Fruit fly (Drosophila melanogaster) whole organism, embryonic: ENCODE data around the gene yrt.

ENCODE experiments used
- BEAF-32 ChIP-seq: fragments of 200-800 bp; sonication (Bioruptor generic); optimal IDR thresholded peaks from 3 replicates; lab custom pipeline; 2017; ENCODE audit warnings: missing biosample characterization, missing genetic modification characterization, mild to moderate bottlenecking, moderate library complexity, missing genetic modification reagents
- CG10321 ChIP-seq: fragments of 200-800 bp; sonication (Bioruptor generic); IDR thresholded peaks from 2 replicates; pipeline ENCODE4 v1.3.6; 2022; ENCODE audit warnings: missing biosample characterization, missing genetic modification characterization
- CG10431 ChIP-seq: fragments of 200-800 bp; sonication (Bioruptor generic); optimal IDR thresholded peaks from 3 replicates; lab custom pipeline; 2018; ENCODE audit warnings: missing biosample characterization, mild to moderate bottlenecking, missing genetic modification characterization
- CG11456 ChIP-seq: fragments of 200-800 bp; sonication (Bioruptor generic); IDR thresholded peaks from 3 replicates; pipeline ENCODE4 v1.3.6; 2022; ENCODE audit warnings: missing biosample characterization, missing genetic modification characterization
- CG12391 ChIP-seq: fragments of 200-800 bp; sonication (Bioruptor generic); optimal IDR thresholded peaks from 3 replicates; lab custom pipeline; 2018; ENCODE audit warnings: missing biosample characterization, mild to moderate bottlenecking, missing genetic modification characterization, moderate library complexity
- CG13894 ChIP-seq: fragments of 200-800 bp; sonication (Bioruptor generic); optimal IDR thresholded peaks from 3 replicates; lab custom pipeline; 2018; ENCODE audit warnings: missing biosample characterization, mild to moderate bottlenecking, missing genetic modification characterization, moderate library complexity
- CG17385 ChIP-seq: fragments of 200-800 bp; sonication (Bioruptor generic); optimal IDR thresholded peaks from 3 replicates; lab custom pipeline; 2018; ENCODE audit warnings: missing biosample characterization, mild to moderate bottlenecking, missing genetic modification characterization
- CG1792 ChIP-seq: fragments of 200-800 bp; sonication (Bioruptor generic); optimal IDR thresholded peaks from 2 replicates; lab custom pipeline; 2016; ENCODE audit warnings: missing biosample characterization, missing genetic modification characterization
- CG31388 ChIP-seq: fragments of 200-800 bp; sonication (Bioruptor generic); optimal IDR thresholded peaks from 2 replicates; lab custom pipeline; 2016; ENCODE audit warnings: missing biosample characterization, missing genetic modification characterization
- CG4730 ChIP-seq: fragments of 200-800 bp; sonication (Bioruptor generic); IDR thresholded peaks from 2 replicates; pipeline ENCODE4 v1.3.6; 2022; ENCODE audit warnings: missing biosample characterization, missing genetic modification characterization
- CG5245 ChIP-seq: fragments of 200-800 bp; sonication (Bioruptor generic); optimal IDR thresholded peaks from 3 replicates; lab custom pipeline; 2016; ENCODE audit warnings: missing biosample characterization, missing genetic modification characterization
- CG6683 ChIP-seq: fragments of 200-800 bp; sonication (Bioruptor generic); optimal IDR thresholded peaks from 2 replicates; lab custom pipeline; 2017; ENCODE audit warnings: missing biosample characterization, mild to moderate bottlenecking, missing genetic modification characterization, missing genetic modification reagents
- CG7556 ChIP-seq: fragments of 200-800 bp; sonication (Bioruptor generic); optimal IDR thresholded peaks from 2 replicates; lab custom pipeline; 2017; ENCODE audit warnings: missing biosample characterization, mild to moderate bottlenecking, missing genetic modification characterization
- CG7786 ChIP-seq: fragments of 200-800 bp; sonication (Bioruptor generic); optimal IDR thresholded peaks from 2 replicates; lab custom pipeline; 2016; ENCODE audit warnings: missing biosample characterization, missing genetic modification characterization
- CG8089 ChIP-seq: fragments of 200-800 bp; sonication (Bioruptor generic); optimal IDR thresholded peaks from 3 replicates; lab custom pipeline; 2016; ENCODE audit warnings: missing biosample characterization, missing genetic modification characterization
- CG8765 ChIP-seq: fragments of 200-800 bp; sonication (Bioruptor generic); IDR thresholded peaks from 2 replicates; pipeline ENCODE4 v1.3.6; 2022; ENCODE audit warnings: missing biosample characterization, missing genetic modification characterization
- CTCF ChIP-seq: fragments of 200-800 bp; sonication (Bioruptor generic); optimal IDR thresholded peaks from 2 replicates; lab custom pipeline; 2017; ENCODE audit warnings: missing biosample characterization, mild to moderate bottlenecking, missing genetic modification characterization, moderate library complexity
- Chrac-16 ChIP-seq: fragments of 200-800 bp; sonication (Bioruptor generic); optimal IDR thresholded peaks from 3 replicates; lab custom pipeline; 2016; ENCODE audit warnings: missing biosample characterization, missing genetic modification characterization
- Deaf1 ChIP-seq: fragments of 200-800 bp; optimal IDR thresholded peaks from 3 replicates; lab custom pipeline; 2019; ENCODE audit warnings: missing biosample characterization, mild to moderate bottlenecking, missing genetic modification characterization, moderate library complexity
- Dip2 ChIP-seq: fragments of 200-800 bp; sonication (Bioruptor generic); IDR thresholded peaks from 2 replicates; pipeline ENCODE4 v1.3.6; 2022; ENCODE audit warnings: missing biosample characterization, missing genetic modification characterization
- Dip3 ChIP-seq: fragments of 200-800 bp; sonication (Bioruptor generic); optimal IDR thresholded peaks from 3 replicates; lab custom pipeline; 2016; ENCODE audit warnings: missing biosample characterization, missing genetic modification characterization
- GATAe ChIP-seq: fragments of 200-800 bp; sonication (Bioruptor generic); conservative IDR thresholded peaks from 2 replicates; pipeline ENCODE4 v1.3.6; 2022; ENCODE audit warnings: missing biosample characterization, missing genetic modification characterization
- HLHmδ ChIP-seq: fragments of 200-800 bp; sonication (Bioruptor generic); optimal IDR thresholded peaks from 2 replicates; lab custom pipeline; 2018; ENCODE audit warnings: missing biosample characterization, mild to moderate bottlenecking, missing genetic modification characterization, moderate library complexity
- Lim3 ChIP-seq: fragments of 200-800 bp; sonication (Bioruptor generic); IDR thresholded peaks from 2 replicates; pipeline ENCODE4 v1.3.6; 2022; ENCODE audit warnings: missing biosample characterization, missing genetic modification characterization
- Lpt ChIP-seq: fragments of >200 bp; optimal IDR thresholded peaks from 2 replicates; lab custom pipeline; 2018; ENCODE audit warnings: missing biosample characterization, missing genetic modification characterization
- NC2β ChIP-seq: fragments of 200-800 bp; sonication (Bioruptor generic); optimal IDR thresholded peaks from 2 replicates; lab custom pipeline; 2016; ENCODE audit warnings: missing biosample characterization, missing genetic modification characterization
- NFAT ChIP-seq: fragments of 200-800 bp; sonication (Bioruptor generic); IDR thresholded peaks from 2 replicates; pipeline ENCODE4 v1.3.6; 2022; ENCODE audit warnings: missing biosample characterization, missing genetic modification characterization
- Pdp1 ChIP-seq, 2 experiments: fragments of 200-800 bp; sonication (Bioruptor generic); optimal IDR thresholded peaks; 3 replicates each; lab custom pipeline; 2016; ENCODE audit warnings: missing biosample characterization in 2 of 2, missing genetic modification characterization in 2 of 2, mild to moderate bottlenecking in 1 of 2, moderate library complexity in 1 of 2
- Ravus ChIP-seq: fragments of 200-800 bp; sonication (Bioruptor generic); IDR thresholded peaks from 2 replicates; pipeline ENCODE4 v1.3.6; 2022; ENCODE audit warnings: missing biosample characterization, missing genetic modification characterization
- amos ChIP-seq: fragments of 200-800 bp; sonication (Bioruptor generic); IDR thresholded peaks from 2 replicates; pipeline ENCODE4 v1.3.6; 2022; ENCODE audit warnings: missing biosample characterization, missing genetic modification characterization; ENCODE audit not compliant: partially characterized antibody
- bsh ChIP-seq, 2 experiments: fragments of 200-800 bp; sonication (Bioruptor generic); optimal IDR thresholded peaks; 2 replicates each; lab custom pipeline; 2017 to 2018; ENCODE audit warnings: mild to moderate bottlenecking in 2 of 2, missing biosample characterization in 2 of 2, missing genetic modification characterization in 2 of 2, moderate library complexity in 1 of 2
- caup ChIP-seq: fragments of 200-800 bp; sonication (Bioruptor generic); optimal IDR thresholded peaks from 3 replicates; lab custom pipeline; 2017; ENCODE audit warnings: missing biosample characterization, mild to moderate bottlenecking, missing genetic modification characterization, moderate library complexity; ENCODE audit not compliant: severe bottlenecking
- cg ChIP-seq: fragments of 200-800 bp; sonication (Bioruptor generic); optimal IDR thresholded peaks from 3 replicates; lab custom pipeline; 2019; ENCODE audit warnings: missing biosample characterization, mild to moderate bottlenecking, missing genetic modification characterization, moderate library complexity
- danr ChIP-seq: fragments of 200-800 bp; sonication (Bioruptor generic); IDR thresholded peaks from 2 replicates; pipeline ENCODE4 v1.3.6; 2022; ENCODE audit warnings: missing biosample characterization, missing genetic modification characterization
- ems ChIP-seq: fragments of 200-800 bp; sonication (Bioruptor generic); optimal IDR thresholded peaks from 3 replicates; lab custom pipeline; 2016; ENCODE audit warnings: missing biosample characterization, missing genetic modification characterization
- ewg ChIP-seq: fragments of 200-800 bp; sonication (Bioruptor generic); optimal IDR thresholded peaks from 3 replicates; lab custom pipeline; 2017; ENCODE audit warnings: mild to moderate bottlenecking, missing biosample characterization, missing genetic modification reagents, missing genetic modification characterization
- gcm ChIP-seq: fragments of 200-800 bp; sonication (Bioruptor generic); optimal IDR thresholded peaks from 2 replicates; lab custom pipeline; 2019; ENCODE audit warnings: missing biosample characterization, mild to moderate bottlenecking, missing genetic modification characterization, moderate library complexity
- gcm2 ChIP-seq: fragments of 200-800 bp; sonication (Bioruptor generic); optimal IDR thresholded peaks from 2 replicates; lab custom pipeline; 2016; ENCODE audit warnings: missing biosample characterization, missing genetic modification characterization
- lab ChIP-seq: fragments of 200-800 bp; sonication (Bioruptor generic); optimal IDR thresholded peaks from 3 replicates; lab custom pipeline; 2017; ENCODE audit warnings: missing biosample characterization, missing genetic modification characterization, mild to moderate bottlenecking, moderate library complexity, missing genetic modification reagents
- lbe ChIP-seq: fragments of 200-800 bp; sonication (Bioruptor generic); optimal IDR thresholded peaks from 2 replicates; lab custom pipeline; 2016; ENCODE audit warnings: missing biosample characterization, mild to moderate bottlenecking, missing genetic modification characterization
- lov ChIP-seq, 2 experiments: fragments of 200-800 bp in 1 of 2; fragments of >200 bp in 1 of 2; sonication (Bioruptor generic) in 1 of 2; IDR thresholded peaks in 1 of 2; optimal IDR thresholded peaks in 1 of 2; 2 replicates in 1 of 2; 3 replicates in 1 of 2; pipeline versions ENCODE4 v1.3.6 to Lab custom; 2017 to 2022; ENCODE audit warnings: missing biosample characterization in 1 of 2, missing genetic modification characterization in 1 of 2
- luna ChIP-seq: fragments of 200-800 bp; sonication (Bioruptor generic); optimal IDR thresholded peaks from 2 replicates; lab custom pipeline; 2016; ENCODE audit warnings: missing biosample characterization, missing genetic modification characterization
- prd ChIP-seq, 3 experiments: fragments of >200 bp in 2 of 3; fragments of 200-800 bp in 1 of 3; sonication (Bioruptor generic) in 1 of 3; optimal IDR thresholded peaks in 2 of 3; IDR thresholded peaks in 1 of 3; 2 replicates in 2 of 3; 3 replicates in 1 of 3; pipeline versions ENCODE4 v1.3.6 to Lab custom; 2017 to 2022; ENCODE audit warnings: missing biosample characterization in 1 of 3, missing genetic modification characterization in 1 of 3
- pros ChIP-seq: fragments of 200-800 bp; sonication (Bioruptor generic); optimal IDR thresholded peaks from 3 replicates; lab custom pipeline; 2019; ENCODE audit warnings: missing biosample characterization, mild to moderate bottlenecking, missing genetic modification characterization, moderate library complexity
- pum ChIP-seq: fragments of 200-800 bp; sonication (Bioruptor generic); optimal IDR thresholded peaks from 2 replicates; lab custom pipeline; 2016; ENCODE audit warnings: missing biosample characterization, missing genetic modification characterization
- seq ChIP-seq: fragments of 200-800 bp; sonication (Bioruptor generic); IDR thresholded peaks from 2 replicates; pipeline ENCODE4 v1.3.6; 2022; ENCODE audit warnings: missing biosample characterization, missing genetic modification characterization
- stwl ChIP-seq: fragments of 200-800 bp; sonication (Bioruptor generic); optimal IDR thresholded peaks from 3 replicates; lab custom pipeline; 2018; ENCODE audit warnings: missing biosample characterization, mild to moderate bottlenecking, missing genetic modification characterization, moderate library complexity
- tll ChIP-seq, 2 experiments: fragments of 200-800 bp in 1 of 2; fragments of >200 bp in 1 of 2; sonication (Bioruptor generic) in 1 of 2; optimal IDR thresholded peaks; 2 replicates each; lab custom pipeline; 2017 to 2019; ENCODE audit warnings: missing biosample characterization in 2 of 2, missing genetic modification characterization in 2 of 2, mild to moderate bottlenecking in 1 of 2, moderate library complexity in 1 of 2
- twi ChIP-seq: fragments of 200-800 bp; optimal IDR thresholded peaks from 2 replicates; lab custom pipeline; 2019; ENCODE audit warnings: missing biosample characterization, mild to moderate bottlenecking, missing genetic modification characterization, moderate library complexity
- z ChIP-seq: fragments of 200-800 bp; sonication (Bioruptor generic); IDR thresholded peaks from 3 replicates; pipeline ENCODE4 v1.3.6; 2022; ENCODE audit warnings: missing biosample characterization, missing genetic modification characterization

Gene yrt

dm6 chr3R:13382656-13383142 lies 52.1 kb downstream of the yrt start (continued):
- TF ChIP-seq Dip2 (GFP tag; lab: Robert Waterston, UW) (no peak), CG7556 (no peak), luna (GFP tag; lab: Kevin White, UChicago) (no peak), CG11456 (GFP tag; lab: Robert Waterston, UW) (no peak), CG8089 (GFP tag; lab: Kevin White, UChicago) (no peak), gcm (GFP tag; lab: Kevin White, UChicago) (no peak), danr (GFP tag; lab: Robert Waterston, UW) (no peak), ewg (GFP tag; lab: Kevin White, UChicago) (no peak), Dip3 (no peak), Lpt (no peak), CG12391 (tag; lab: Kevin White, UChicago) (no peak), CG1792 (no peak), tll (GFP tag; optimal IDR thresholded peaks at IDR 0.05; lab: Kevin White, UChicago) (no peak), NFAT (peak; percentile 34; the same call in 1 of the 2 replicates), Deaf1 (no peak), Chrac-16 (GFP tag; lab: Kevin White, UChicago) (no peak), GATAe (GFP tag; lab: Robert Waterston, UW) (no peak), seq (GFP tag; lab: Robert Waterston, UW) (no peak), Ravus (no peak), HLHmδ (no peak), CG6683 (GFP tag; lab: Kevin White, UChicago) (no peak), z (GFP tag; lab: Robert Waterston, UW) (no peak), lov (optimal IDR thresholded peaks at IDR 0.05; lab: Kevin White, UChicago) (no peak), lov (GFP tag; IDR thresholded peaks at IDR 0.05; lab: Robert Waterston, UW) (no peak), CG8765 (GFP tag; lab: Robert Waterston, UW) (no peak), pros (GFP tag; lab: Kevin White, UChicago) (no peak), CTCF (GFP tag; lab: Kevin White, UChicago) (no peak), CG10321 (GFP tag; lab: Robert Waterston, UW) (peak; percentile 28; the same call in 1 of the 2 replicates), CG7786 (GFP tag; lab: Kevin White, UChicago) (peak; percentile 7), caup (no peak), CG10431 (no peak), cg (peak; percentile 95), CG5245 (GFP tag; lab: Kevin White, UChicago) (no peak), stwl (tag; lab: Kevin White, UChicago) (peak; percentile 7), CG13894 (tag; lab: Kevin White, UChicago) (no peak), BEAF-32 (no peak), prd (optimal IDR thresholded peaks at IDR 0.05; lab: Kevin White, UChicago) (no peak), prd (GFP tag; IDR thresholded peaks at IDR 0.05; lab: Robert Waterston, UW) (peak; percentile 29; the same call in 1 of the 3 replicates), gcm2 (GFP tag; lab: Kevin White, UChicago) (no peak), lab (GFP tag; lab: Kevin White, UChicago) (no peak), CG17385 (peak; percentile 35), Lim3 (GFP tag; lab: Robert Waterston, UW) (no peak), CG4730 (no peak), ems (GFP tag; lab: Kevin White, UChicago) (no peak), twi (peak; percentile 1), pum (GFP tag; lab: Kevin White, UChicago) (no peak), NC2β (GFP tag; lab: Kevin White, UChicago) (no peak), lbe (GFP tag; lab: Kevin White, UChicago) (no peak), amos (peak; percentile 15; the same call in 1 of the 2 replicates), Pdp1 (GFP tag; optimal IDR thresholded peaks at IDR 0.05; lab: Kevin White, UChicago) (no peak), bsh (GFP tag; optimal IDR thresholded peaks at IDR 0.05; lab: Kevin White, UChicago) (no peak), CG31388 (no peak)
